Worm (Caenorhabditis elegans): ENCODE measurements around the gene mltn-12.

Gene mltn-12

ce11 chrIV:8951953-8952567 is 40.8 kb upstream of the mltn-12 start:
- TF ChIP-seq M03D4.4 (tag; optimal IDR thresholded peaks at IDR 0.05) = no peak
- TF ChIP-seq sptf-1 (tag; optimal IDR thresholded peaks at IDR 0.05) = no peak
- no peak for TF ChIP-seq elt-1 (tag; optimal IDR thresholded peaks at IDR 0.05; ENCODE audit: borderline replicate concordance, insufficient read depth)
- no peak for TF ChIP-seq lin-13 (tag; optimal IDR thresholded peaks at IDR 0.05)
- TF ChIP-seq mls-2 (tag; optimal IDR thresholded peaks at IDR 0.05) = no peak
- no peak for TF ChIP-seq ceh-39 (tag; optimal IDR thresholded peaks at IDR 0.05)
- TF ChIP-seq unc-120 (tag; optimal IDR thresholded peaks at IDR 0.05; ENCODE audit: poor library complexity, severe bottlenecking) = no peak
- no peak for TF ChIP-seq mab-5 (tag; optimal IDR thresholded peaks at IDR 0.05)
- no peak for TF ChIP-seq ces-1 (GFP tag; optimal IDR thresholded peaks at IDR 0.05)
- no peak for TF ChIP-seq snpc-4 (tag; optimal IDR thresholded peaks at IDR 0.05)
- TF ChIP-seq tbx-8 (GFP tag; optimal IDR thresholded peaks at IDR 0.05) = no peak
- no peak for TF ChIP-seq ham-2 (GFP tag; optimal IDR thresholded peaks at IDR 0.05)
- TF ChIP-seq nhr-76 (tag; optimal IDR thresholded peaks at IDR 0.05) = no peak
- no peak for TF ChIP-seq cnd-1 (tag; optimal IDR thresholded peaks at IDR 0.05)
- TF ChIP-seq unc-39 (tag; optimal IDR thresholded peaks at IDR 0.05) = no peak

- TF ChIP-seq lin-13 (tag; optimal IDR thresholded peaks at IDR 0.05) = no peak
- TF ChIP-seq ceh-83 (GFP tag; optimal IDR thresholded peaks at IDR 0.05) = no peak
- no peak for TF ChIP-seq pha-4 (tag; optimal IDR thresholded peaks at IDR 0.05)
Measured at ce11 chrIV:8954126-8954525, 38.8 kb upstream of the mltn-12 start.

ce11 chrIV:8956189-8956588 is 36.7 kb upstream of the mltn-12 start, which contains the start of gene tpra-1:
Gene tpra-1, plus strand, starts transcription at chrIV:8956489.
- TF ChIP-seq ceh-83 (GFP tag; optimal IDR thresholded peaks at IDR 0.05) (no peak), ces-1 (GFP tag; optimal IDR thresholded peaks at IDR 0.05) (no peak), mls-2 (tag; optimal IDR thresholded peaks at IDR 0.05) (no peak), nhr-28 (tag; optimal IDR thresholded peaks at IDR 0.05) (no peak), snpc-4 (tag; optimal IDR thresholded peaks at IDR 0.05) (no peak), cnd-1 (tag; optimal IDR thresholded peaks at IDR 0.05) (no peak), tbx-8 (GFP tag; optimal IDR thresholded peaks at IDR 0.05) (no peak), zip-8 (tag; optimal IDR thresholded peaks at IDR 0.05) (no peak), unc-39 (tag; optimal IDR thresholded peaks at IDR 0.05) (no peak), elt-1 (tag; optimal IDR thresholded peaks at IDR 0.05; ENCODE audit: borderline replicate concordance, insufficient read depth) (no peak), lin-13 (tag; optimal IDR thresholded peaks at IDR 0.05) (no peak), mep-1 (tag; optimal IDR thresholded peaks at IDR 0.05) (no peak), lsy-2 (tag; optimal IDR thresholded peaks at IDR 0.05) (no peak), sptf-1 (tag; optimal IDR thresholded peaks at IDR 0.05) (no peak), hlh-1 (tag; optimal IDR thresholded peaks at IDR 0.05) (no peak), ceh-43 (GFP tag; optimal IDR thresholded peaks at IDR 0.05) (no peak), elt-3 (tag; optimal IDR thresholded peaks at IDR 0.05) (no peak), unc-62 (GFP tag; optimal IDR thresholded peaks at IDR 0.05) (no peak)

- no peak for TF ChIP-seq cnd-1 (tag; optimal IDR thresholded peaks at IDR 0.05)
- TF ChIP-seq bed-3 (GFP tag; optimal IDR thresholded peaks at IDR 0.05) = no peak
- TF ChIP-seq snpc-4 (tag; optimal IDR thresholded peaks at IDR 0.05) = no peak
- TF ChIP-seq nhr-2 (tag; optimal IDR thresholded peaks at IDR 0.05) = no peak
- TF ChIP-seq ceh-43 (GFP tag; optimal IDR thresholded peaks at IDR 0.05) = no peak
- TF ChIP-seq tbx-8 (GFP tag; optimal IDR thresholded peaks at IDR 0.05) = no peak
- no peak for TF ChIP-seq nhr-76 (tag; optimal IDR thresholded peaks at IDR 0.05)
- TF ChIP-seq flh-1 (GFP tag; optimal IDR thresholded peaks at IDR 0.05) = no peak
- TF ChIP-seq nhr-237 (tag; optimal IDR thresholded peaks at IDR 0.05) = no peak
- TF ChIP-seq M03D4.4 (tag; optimal IDR thresholded peaks at IDR 0.05) = no peak
- TF ChIP-seq blmp-1 (tag; optimal IDR thresholded peaks at IDR 0.05) = no peak
- no peak for TF ChIP-seq mep-1 (tag; optimal IDR thresholded peaks at IDR 0.05)
- TF ChIP-seq elt-3 (tag; optimal IDR thresholded peaks at IDR 0.05) = no peak
- no peak for TF ChIP-seq sem-2 (GFP tag; optimal IDR thresholded peaks at IDR 0.05)
- no peak for TF ChIP-seq sptf-1 (tag; optimal IDR thresholded peaks at IDR 0.05)
- TF ChIP-seq unc-39 (tag; optimal IDR thresholded peaks at IDR 0.05) = no peak
- TF ChIP-seq lin-32 (GFP tag; optimal IDR thresholded peaks at IDR 0.05) = no peak
- no peak for TF ChIP-seq mab-5 (tag; optimal IDR thresholded peaks at IDR 0.05)
Measured at ce11 chrIV:8965883-8966282, 27.0 kb upstream of the mltn-12 start, which contains the start of gene C53B4.2. Gene C53B4.2, plus strand, starts transcription at chrIV:8966183.

All from whole organism, mixed stage, embryonic.